Fruit fly (Drosophila melanogaster) whole organism, pupa: ENCODE data around the gene Jhbp4.

Source experiments
- CG12605 ChIP-seq: fragments of 200-800 bp; sonication (Bioruptor generic); IDR thresholded peaks from 2 replicates; pipeline ENCODE4 v1.3.6; 2022; ENCODE audit warnings: missing biosample characterization, missing genetic modification characterization
- D1 ChIP-seq: fragments of 200-800 bp; sonication (Bioruptor generic); optimal IDR thresholded peaks from 2 replicates; lab custom pipeline; 2018; ENCODE audit warnings: missing biosample characterization, mild to moderate bottlenecking, missing genetic modification characterization, moderate library complexity
- EcR ChIP-seq: fragments of 200-800 bp; sonication (Bioruptor generic); optimal IDR thresholded peaks from 3 replicates; lab custom pipeline; 2019; ENCODE audit warnings: missing biosample characterization, missing genetic modification characterization, mild to moderate bottlenecking, moderate library complexity, missing genetic modification reagents
- Pif1A ChIP-seq: fragments of 200-800 bp; sonication (Bioruptor generic); optimal IDR thresholded peaks from 3 replicates; lab custom pipeline; 2016; ENCODE audit warnings: missing biosample characterization, missing genetic modification characterization
- Pif1B ChIP-seq: fragments of 200-800 bp; sonication (Bioruptor generic); optimal IDR thresholded peaks from 3 replicates; lab custom pipeline; 2016; ENCODE audit warnings: missing biosample characterization, missing genetic modification characterization

dm6 chr3R:16033727-16034126 lies 9.6 kb upstream of the Jhbp4 start:
- TF ChIP-seq Pif1B = no peak
- no peak for TF ChIP-seq CG12605 (GFP tag; lab: Robert Waterston, UW)
- no peak for TF ChIP-seq EcR (GFP tag; lab: Kevin White, UChicago)
- TF ChIP-seq Pif1A (GFP tag; lab: Kevin White, UChicago) = no peak
- TF ChIP-seq D1 (tag; lab: Kevin White, UChicago) = no peak
